Worm (Caenorhabditis elegans): Measurements from ENCODE around the gene F35E8.13.

DNA sequence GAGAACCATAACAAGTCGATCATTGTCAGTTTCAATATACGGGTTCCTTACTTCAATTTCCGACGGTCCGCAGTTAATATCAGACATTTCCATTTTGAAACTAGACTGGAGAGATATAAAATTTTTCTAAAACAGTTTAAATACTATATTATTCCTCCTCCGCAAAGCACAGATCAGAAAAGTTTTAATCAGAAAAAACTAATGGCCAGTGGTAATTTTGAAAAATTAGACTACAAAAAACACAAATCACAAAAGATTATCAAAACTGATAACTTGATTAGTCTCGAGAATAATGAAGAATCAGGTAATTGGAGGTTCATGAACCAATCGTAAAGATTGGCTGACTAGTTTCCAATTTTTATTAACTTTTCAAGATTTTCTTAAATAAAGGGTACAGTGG, 37.1 kb upstream of the F35E8.13 start, which contains the start of gene T06C12.9:
- TF ChIP-seq pha-2 (tag; optimal IDR thresholded peaks at IDR 0.05) (no peak), lin-11 (tag; optimal IDR thresholded peaks at IDR 0.05) (no peak), pha-4 (tag; optimal IDR thresholded peaks at IDR 0.05) (no peak), unc-55 (GFP tag; optimal IDR thresholded peaks at IDR 0.05) (no peak), ceh-34 (tag; optimal IDR thresholded peaks at IDR 0.05) (no peak), dmd-4 (tag; optimal IDR thresholded peaks at IDR 0.05; ENCODE audit: borderline replicate concordance) (no peak), odd-2 (tag; optimal IDR thresholded peaks at IDR 0.05) (no peak), ceh-14 (tag; optimal IDR thresholded peaks at IDR 0.05) (no peak), ceh-2 (tag; optimal IDR thresholded peaks at IDR 0.05) (no peak), nhr-11 (tag; optimal IDR thresholded peaks at IDR 0.05) (no peak), ceh-19 (GFP tag; optimal IDR thresholded peaks at IDR 0.05) (no peak), F13H6.1 (tag; optimal IDR thresholded peaks at IDR 0.05) (no peak), unc-86 (tag; optimal IDR thresholded peaks at IDR 0.05) (no peak)
